Fruit fly (Drosophila melanogaster): ENCODE data around the gene CG31220.

CG31220 gene

dm6 chr3R:19672905-19673304 is 24.6 kb downstream of the CG31220 start (continued):
- peak; percentile 34; the same call in 1 of the 2 replicates for TF ChIP-seq Xrp1 (GFP tag; IDR thresholded peaks at IDR 0.05)
- TF ChIP-seq CG11504 (tag; optimal IDR thresholded peaks at IDR 0.05) = peak; percentile 37
- no peak for TF ChIP-seq Six4 (GFP tag; optimal IDR thresholded peaks at IDR 0.05)
- no peak for TF ChIP-seq gce (GFP tag; IDR thresholded peaks at IDR 0.05)
- TF ChIP-seq CG7839 (tag; optimal IDR thresholded peaks at IDR 0.05) = peak; percentile 20
- no peak for TF ChIP-seq CG17912 (GFP tag; optimal IDR thresholded peaks at IDR 0.05)
- TF ChIP-seq Hr39 (optimal IDR thresholded peaks at IDR 0.05) = no peak
- 0 out of 2 replicates have a peak, but pooled peaks have one; percentile 5 for TF ChIP-seq Rfx (GFP tag; IDR thresholded peaks at IDR 0.05)
- TF ChIP-seq Hsf (GFP tag; optimal IDR thresholded peaks at IDR 0.05) = peak; percentile 3
- no peak for TF ChIP-seq CG17829 (tag; optimal IDR thresholded peaks at IDR 0.05)
- no peak for TF ChIP-seq CG12155 (GFP tag; optimal IDR thresholded peaks at IDR 0.05)
- TF ChIP-seq bsh (GFP tag; optimal IDR thresholded peaks at IDR 0.05) = no peak
- TF ChIP-seq lilli (GFP tag; optimal IDR thresholded peaks at IDR 0.05) = peak; percentile 18
- peak; percentile 25 for TF ChIP-seq Med (GFP tag)
- TF ChIP-seq Dad (GFP tag; optimal IDR thresholded peaks at IDR 0.05) = no peak
- no peak for TF ChIP-seq CG1602 (GFP tag; optimal IDR thresholded peaks at IDR 0.05)
- TF ChIP-seq CG8089 (GFP tag; optimal IDR thresholded peaks at IDR 0.05) = no peak
- no peak for TF ChIP-seq cad (GFP tag; optimal IDR thresholded peaks at IDR 0.05)
- TF ChIP-seq CG13775 (GFP tag; optimal IDR thresholded peaks at IDR 0.05) = no peak
- TF ChIP-seq fru (optimal IDR thresholded peaks at IDR 0.05) = no peak
- TF ChIP-seq tx (GFP tag; optimal IDR thresholded peaks at IDR 0.05) = no peak
- TF ChIP-seq hbn (GFP tag; IDR thresholded peaks at IDR 0.05; ENCODE audit: partially characterized antibody) = no peak
- TF ChIP-seq row (GFP tag; IDR thresholded peaks at IDR 0.05) = peak; percentile 48; the same call in 2 of the 3 replicates
- TF ChIP-seq CG15269 (tag; optimal IDR thresholded peaks at IDR 0.05) = peak; percentile 19
- no peak for TF ChIP-seq eyg (GFP tag; optimal IDR thresholded peaks at IDR 0.05)
- TF ChIP-seq CG11695 (GFP tag; IDR thresholded peaks at IDR 0.05) = no peak
- 0 out of 2 replicates have a peak, but pooled peaks have one; percentile 32 for TF ChIP-seq sob (GFP tag; IDR thresholded peaks at IDR 0.05)
- TF ChIP-seq CG11456 (GFP tag; IDR thresholded peaks at IDR 0.05) = no peak
- TF ChIP-seq CG12236 (GFP tag; optimal IDR thresholded peaks at IDR 0.05) = no peak
- peak; percentile 84 for TF ChIP-seq sens (GFP tag)
- peak; percentile 59 for TF ChIP-seq CG18599 (GFP tag; optimal IDR thresholded peaks at IDR 0.05)
- TF ChIP-seq Scr (GFP tag; IDR thresholded peaks at IDR 0.05; ENCODE audit: partially characterized antibody) = no peak
- TF ChIP-seq nmo (GFP tag; optimal IDR thresholded peaks at IDR 0.05) = no peak
- peak; percentile 40 for TF ChIP-seq gem (tag; optimal IDR thresholded peaks at IDR 0.05)
- peak; percentile 11 for TF ChIP-seq grau (tag; optimal IDR thresholded peaks at IDR 0.05)
- TF ChIP-seq CG18764 (GFP tag; optimal IDR thresholded peaks at IDR 0.05) = no peak
- peak; percentile 49 for TF ChIP-seq CG2678 (tag; optimal IDR thresholded peaks at IDR 0.05)
- TF ChIP-seq br (optimal IDR thresholded peaks at IDR 0.05) = no peak
- peak; percentile 15 for TF ChIP-seq CG7556 (GFP tag; optimal IDR thresholded peaks at IDR 0.05)
- peak; percentile 61 for TF ChIP-seq vvl (GFP tag; IDR thresholded peaks at IDR 0.05)
- peak in 1 of 2 experiments; percentile 31 for TF ChIP-seq Hr51 (GFP tag; optimal IDR thresholded peaks at IDR 0.05)
- no peak for TF ChIP-seq her (GFP tag; optimal IDR thresholded peaks at IDR 0.05)
- no peak for TF ChIP-seq Camta (GFP tag; optimal IDR thresholded peaks at IDR 0.05)
- TF ChIP-seq lab (GFP tag; optimal IDR thresholded peaks at IDR 0.05) = peak; percentile 56
- TF ChIP-seq Bteb2 (GFP tag; optimal IDR thresholded peaks at IDR 0.05) = no peak
- peak; percentile 18 for TF ChIP-seq bab2 (GFP tag; optimal IDR thresholded peaks at IDR 0.05)
- TF ChIP-seq CG1603 (tag; optimal IDR thresholded peaks at IDR 0.05) = no peak
- no peak for TF ChIP-seq salm (tag; optimal IDR thresholded peaks at IDR 0.05)
- peak; percentile 54 for TF ChIP-seq CG2120 (GFP tag; optimal IDR thresholded peaks at IDR 0.05)
- TF ChIP-seq pros (GFP tag; optimal IDR thresholded peaks at IDR 0.05) = no peak
- TF ChIP-seq dmrt99B (tag; optimal IDR thresholded peaks at IDR 0.05) = peak; percentile 2
- TF ChIP-seq Ptx1 (GFP tag; IDR thresholded peaks at IDR 0.05) = peak; percentile 27; the same call in 1 of the 2 replicates
